Worm (Caenorhabditis elegans): ENCODE results near the gene twk-26.
A peak's percentile ranks its signal among the peaks of the same experiment; 100 is the strongest.

Gene twk-26

ce11 chrX:3099832-3100231 lies 45.2 kb upstream of the twk-26 start, which contains the start of gene sec-3 (continued):
- TF ChIP-seq lin-13 (GFP tag; optimal IDR thresholded peaks at IDR 0.05) = peak; percentile 84
- peak; percentile 19; the same call in 1 of the 2 replicates for TF ChIP-seq vab-7 (GFP tag; IDR thresholded peaks at IDR 0.05)
- no peak for TF ChIP-seq D1046.2 (GFP tag; IDR thresholded peaks at IDR 0.05)
- TF ChIP-seq dmd-6 (GFP tag; IDR thresholded peaks at IDR 0.05) = peak; percentile 80
- TF ChIP-seq Y105C5A.15 (GFP tag; IDR thresholded peaks at IDR 0.05) = no peak
- peak; percentile 11 to 66 for TF ChIP-seq mdl-1 (tag; optimal IDR thresholded peaks at IDR 0.05)
- TF ChIP-seq nhr-28 (tag; optimal IDR thresholded peaks at IDR 0.05) = peak; percentile 75
- no peak for TF ChIP-seq snpc-4 (tag; optimal IDR thresholded peaks at IDR 0.05)
- peak; percentile 85 for TF ChIP-seq T26A8.4 (GFP tag; IDR thresholded peaks at IDR 0.05)
- TF ChIP-seq hif-1 (tag; optimal IDR thresholded peaks at IDR 0.05) = peak in 1 of 2 experiments; percentile 84
- peak; percentile 53; the same call in 1 of the 2 replicates for TF ChIP-seq tra-1 (GFP tag; IDR thresholded peaks at IDR 0.05)
- peak; percentile 98 for TF ChIP-seq aha-1 (tag)
- TF ChIP-seq hlh-30 (tag; optimal IDR thresholded peaks at IDR 0.05; ENCODE audit: insufficient read depth) = peak; percentile 88
- no peak for TF ChIP-seq T20F7.1 (GFP tag; optimal IDR thresholded peaks at IDR 0.05)
- no peak for TF ChIP-seq ceh-62 (tag; optimal IDR thresholded peaks at IDR 0.05)
- TF ChIP-seq nhr-76 (tag; optimal IDR thresholded peaks at IDR 0.05) = no peak
- TF ChIP-seq ZK546.5 (tag; optimal IDR thresholded peaks at IDR 0.05) = no peak
- TF ChIP-seq ztf-7 (tag; optimal IDR thresholded peaks at IDR 0.05) = peak; percentile 75
- TF ChIP-seq lin-39 (tag; optimal IDR thresholded peaks at IDR 0.05) = no peak
- no peak for TF ChIP-seq ceh-44 (GFP tag; IDR thresholded peaks at IDR 0.05)
- no peak for TF ChIP-seq ces-1 (GFP tag; optimal IDR thresholded peaks at IDR 0.05)
- TF ChIP-seq rbr-2 (tag; optimal IDR thresholded peaks at IDR 0.05) = peak; percentile 88
- peak; percentile 53; the same call in 1 of the 2 replicates for TF ChIP-seq lin-29 (GFP tag; IDR thresholded peaks at IDR 0.05)
- TF ChIP-seq unc-130 (GFP tag; optimal IDR thresholded peaks at IDR 0.05) = no peak
- TF ChIP-seq F37D6.2 (tag; optimal IDR thresholded peaks at IDR 0.05) = peak; percentile 68
- TF ChIP-seq nhr-25 (tag; optimal IDR thresholded peaks at IDR 0.05; ENCODE audit: borderline replicate concordance, insufficient read depth) = peak; percentile 81
- no peak for TF ChIP-seq daf-8 (GFP tag; IDR thresholded peaks at IDR 0.05)
- TF ChIP-seq zip-11 (GFP tag; IDR thresholded peaks at IDR 0.05) = no peak
- TF ChIP-seq tag-97 (GFP tag; IDR thresholded peaks at IDR 0.05) = no peak
- TF ChIP-seq zag-1 (tag; optimal IDR thresholded peaks at IDR 0.05) = no peak
- TF ChIP-seq pha-4 (GFP tag; IDR thresholded peaks at IDR 0.05) = peak; percentile 55
- peak; percentile 88 for TF ChIP-seq pha-4 (tag; optimal IDR thresholded peaks at IDR 0.05)
- TF ChIP-seq daf-16 (GFP tag; optimal IDR thresholded peaks at IDR 0.05) = peak; percentile 47 to 58
- TF ChIP-seq daf-16 (tag; optimal IDR thresholded peaks at IDR 0.05) = peak; percentile 83
- peak; percentile 80 for TF ChIP-seq spr-1 (tag; optimal IDR thresholded peaks at IDR 0.05)
- no peak for TF ChIP-seq F49E8.2 (tag; optimal IDR thresholded peaks at IDR 0.05; ENCODE audit: borderline replicate concordance)
- no peak for TF ChIP-seq mxl-2 (GFP tag; conservative IDR thresholded peaks at IDR 0.05)
- no peak for TF ChIP-seq daf-12 (tag; optimal IDR thresholded peaks at IDR 0.05)
- peak; percentile 79 for TF ChIP-seq nhr-48 (tag; optimal IDR thresholded peaks at IDR 0.05)
- peak; percentile 12 for TF ChIP-seq lin-15B (tag; optimal IDR thresholded peaks at IDR 0.05)
- TF ChIP-seq nhr-42 (GFP tag; IDR thresholded peaks at IDR 0.05) = peak; percentile 63; the same call in 1 of the 2 replicates
- TF ChIP-seq jun-1 (tag; optimal IDR thresholded peaks at IDR 0.05) = peak; percentile 70
- no peak for TF ChIP-seq F44E2.7 (GFP tag; IDR thresholded peaks at IDR 0.05)
- TF ChIP-seq nhr-111 (GFP tag; optimal IDR thresholded peaks at IDR 0.05) = no peak
- TF ChIP-seq saeg-2 (GFP tag; IDR thresholded peaks at IDR 0.05) = 0 out of 2 replicates have a peak, but pooled peaks have one; percentile 45
- TF ChIP-seq ceh-32 (tag; optimal IDR thresholded peaks at IDR 0.05; ENCODE audit: poor library complexity) = no peak
- TF ChIP-seq nhr-102 (tag; optimal IDR thresholded peaks at IDR 0.05) = peak; percentile 93
- TF ChIP-seq nhr-6 (tag; optimal IDR thresholded peaks at IDR 0.05) = peak; percentile 73
- no peak for TF ChIP-seq Y48G9A.11 (GFP tag; IDR thresholded peaks at IDR 0.05)
- TF ChIP-seq lir-3 (tag; optimal IDR thresholded peaks at IDR 0.05) = no peak
- TF ChIP-seq ama-1 (optimal IDR thresholded peaks at IDR 0.05) = peak; percentile 15
- TF ChIP-seq pqm-1 (tag; optimal IDR thresholded peaks at IDR 0.05) = peak; percentile 49
